Fruit fly (Drosophila melanogaster) whole organism, embryonic: ENCODE results near the gene crq.
A peak's percentile ranks its signal among the peaks of the same experiment; 100 is the strongest.

ENCODE experiments used
- Atf3 ChIP-seq: fragments of 200-800 bp; sonication (Bioruptor generic); optimal IDR thresholded peaks from 3 replicates; lab custom pipeline; 2016; ENCODE audit warnings: missing biosample characterization, missing genetic modification characterization
- CG12071 ChIP-seq: fragments of 200-800 bp; sonication (Bioruptor generic); optimal IDR thresholded peaks from 3 replicates; lab custom pipeline; 2018; ENCODE audit warnings: missing biosample characterization, mild to moderate bottlenecking, missing genetic modification characterization
- CG12104 ChIP-seq: fragments of 200-800 bp; sonication (Bioruptor generic); optimal IDR thresholded peaks from 3 replicates; lab custom pipeline; 2016; ENCODE audit warnings: missing biosample characterization, missing genetic modification characterization
- CG12299 ChIP-seq: fragments of 200-800 bp; sonication (Bioruptor generic); optimal IDR thresholded peaks from 2 replicates; lab custom pipeline; 2018; ENCODE audit warnings: missing biosample characterization, mild to moderate bottlenecking, missing genetic modification characterization
- CG12391 ChIP-seq: fragments of 200-800 bp; sonication (Bioruptor generic); optimal IDR thresholded peaks from 3 replicates; lab custom pipeline; 2018; ENCODE audit warnings: missing biosample characterization, mild to moderate bottlenecking, missing genetic modification characterization, moderate library complexity
- CG13123 ChIP-seq: fragments of 200-800 bp; sonication (Bioruptor generic); optimal IDR thresholded peaks from 2 replicates; lab custom pipeline; 2016; ENCODE audit warnings: missing biosample characterization, missing genetic modification characterization
- CG1647 ChIP-seq: fragments of 200-800 bp; sonication (Bioruptor generic); optimal IDR thresholded peaks from 3 replicates; lab custom pipeline; 2016; ENCODE audit warnings: missing biosample characterization, missing genetic modification characterization
- CG18476 ChIP-seq: fragments of 200-800 bp; sonication (Bioruptor generic); optimal IDR thresholded peaks from 2 replicates; lab custom pipeline; 2016; ENCODE audit warnings: missing biosample characterization, mild to moderate bottlenecking, missing genetic modification characterization
- CG18619 ChIP-seq: fragments of 200-800 bp; sonication (Bioruptor generic); optimal IDR thresholded peaks from 3 replicates; lab custom pipeline; 2017; ENCODE audit warnings: missing biosample characterization, mild to moderate bottlenecking, missing genetic modification characterization
- CG2889 ChIP-seq: fragments of 200-800 bp; sonication (Bioruptor generic); IDR thresholded peaks from 3 replicates; pipeline ENCODE4 v1.3.6; 2022; ENCODE audit warnings: missing biosample characterization, missing genetic modification characterization
- CG6254 ChIP-seq: fragments of 200-800 bp; sonication (Bioruptor generic); optimal IDR thresholded peaks from 3 replicates; lab custom pipeline; 2017; ENCODE audit warnings: mild to moderate bottlenecking, missing biosample characterization, missing genetic modification reagents, missing genetic modification characterization
- CG6854 ChIP-seq: fragments of 200-800 bp; sonication (Bioruptor generic); optimal IDR thresholded peaks from 3 replicates; lab custom pipeline; 2017; ENCODE audit warnings: missing biosample characterization, mild to moderate bottlenecking, missing genetic modification characterization
- CG8290 ChIP-seq, 3 experiments: fragments of 200-800 bp; sonication (Bioruptor generic); optimal IDR thresholded peaks; 2 replicates each; lab custom pipeline; 2016 to 2019; ENCODE audit warnings: missing biosample characterization in 3 of 3, missing genetic modification characterization in 3 of 3, mild to moderate bottlenecking in 2 of 3, moderate library complexity in 1 of 3
- CG8944 ChIP-seq: fragments of 200-800 bp; sonication (Bioruptor generic); optimal IDR thresholded peaks from 3 replicates; lab custom pipeline; 2016; ENCODE audit warnings: missing biosample characterization, missing genetic modification characterization
- Chrac-16 ChIP-seq: fragments of 200-800 bp; sonication (Bioruptor generic); optimal IDR thresholded peaks from 3 replicates; lab custom pipeline; 2016; ENCODE audit warnings: missing biosample characterization, missing genetic modification characterization
- Dll ChIP-seq: fragments of 200-800 bp; sonication (Bioruptor generic); IDR thresholded peaks from 4 replicates; pipeline ENCODE4 v1.3.6; 2022; ENCODE audit warnings: missing biosample characterization, missing genetic modification characterization; ENCODE audit not compliant: partially characterized antibody
- Ets97D ChIP-seq: fragments of 200-800 bp; sonication (Bioruptor generic); optimal IDR thresholded peaks from 3 replicates; lab custom pipeline; 2016; ENCODE audit warnings: missing biosample characterization, missing genetic modification characterization
- Fer1 ChIP-seq: fragments of 200-800 bp; sonication (Bioruptor generic); optimal IDR thresholded peaks from 2 replicates; lab custom pipeline; 2017; ENCODE audit warnings: missing biosample characterization, mild to moderate bottlenecking, missing genetic modification characterization
- Gsc ChIP-seq: fragments of 200-800 bp; sonication (Bioruptor generic); IDR thresholded peaks from 2 replicates; pipeline ENCODE4 v1.3.6; 2022; ENCODE audit warnings: missing biosample characterization, missing genetic modification characterization
- Hr39 ChIP-seq: fragments of >200 bp; optimal IDR thresholded peaks from 2 replicates; lab custom pipeline; 2017
- MBD-R2 ChIP-seq: fragments of 200-800 bp; sonication (Bioruptor generic); IDR thresholded peaks from 2 replicates; pipeline ENCODE4 v1.3.6; 2022; ENCODE audit warnings: missing biosample characterization, missing genetic modification characterization
- Meics ChIP-seq: fragments of 200-800 bp; sonication (Bioruptor generic); optimal IDR thresholded peaks from 2 replicates; lab custom pipeline; 2017; ENCODE audit warnings: missing biosample characterization, mild to moderate bottlenecking, missing genetic modification characterization
- Myb ChIP-seq: fragments of 200-800 bp; sonication (Bioruptor generic); optimal IDR thresholded peaks from 2 replicates; lab custom pipeline; 2016; ENCODE audit warnings: missing biosample characterization, missing genetic modification characterization
- Oli ChIP-seq: fragments of 200-800 bp; sonication (Bioruptor generic); optimal IDR thresholded peaks from 2 replicates; lab custom pipeline; 2018; ENCODE audit warnings: missing biosample characterization, mild to moderate bottlenecking, missing genetic modification characterization, moderate library complexity
- Opbp ChIP-seq: fragments of 200-800 bp; sonication (Bioruptor generic); IDR thresholded peaks from 3 replicates; pipeline ENCODE4 v1.3.6; 2022; ENCODE audit warnings: missing biosample characterization, missing genetic modification characterization; ENCODE audit not compliant: partially characterized antibody
- Sox102F ChIP-seq: fragments of 200-800 bp; sonication (Bioruptor generic); optimal IDR thresholded peaks from 2 replicates; lab custom pipeline; 2018; ENCODE audit warnings: missing biosample characterization, mild to moderate bottlenecking, missing genetic modification characterization, moderate library complexity
- Sry-β ChIP-seq: fragments of 200-800 bp; sonication (Bioruptor generic); optimal IDR thresholded peaks from 2 replicates; lab custom pipeline; 2018; ENCODE audit warnings: missing biosample characterization, mild to moderate bottlenecking, missing genetic modification characterization, moderate library complexity
- Tbp ChIP-seq: fragments of >200 bp; optimal IDR thresholded peaks from 2 replicates; lab custom pipeline; 2018; ENCODE audit warnings: missing biosample characterization, missing genetic modification characterization
- Xbp1 ChIP-seq: fragments of 200-800 bp; sonication (Bioruptor generic); optimal IDR thresholded peaks from 3 replicates; lab custom pipeline; 2016; ENCODE audit warnings: missing biosample characterization, mild to moderate bottlenecking, missing genetic modification characterization
- ash1 ChIP-seq: fragments of 200-800 bp; sonication (Bioruptor generic); optimal IDR thresholded peaks from 2 replicates; lab custom pipeline; 2018; ENCODE audit warnings: missing biosample characterization, mild to moderate bottlenecking, missing genetic modification characterization
- az2 ChIP-seq: fragments of 200-800 bp; sonication (Bioruptor generic); optimal IDR thresholded peaks from 3 replicates; lab custom pipeline; 2016; ENCODE audit warnings: missing biosample characterization, missing genetic modification characterization
- bcd ChIP-seq: fragments of 200-800 bp; sonication (Bioruptor generic); optimal IDR thresholded peaks from 2 replicates; lab custom pipeline; 2017; ENCODE audit warnings: missing biosample characterization, mild to moderate bottlenecking, missing genetic modification characterization
- btn ChIP-seq: fragments of 200-800 bp; sonication (Bioruptor generic); optimal IDR thresholded peaks from 2 replicates; lab custom pipeline; 2016; ENCODE audit warnings: missing biosample characterization, missing genetic modification characterization
- ci ChIP-seq: fragments of 200-800 bp; sonication (Bioruptor generic); IDR thresholded peaks from 3 replicates; pipeline ENCODE4 v1.3.6; 2022; ENCODE audit warnings: missing biosample characterization, missing genetic modification characterization
- dmrt11E ChIP-seq: fragments of 200-800 bp; sonication (Bioruptor generic); optimal IDR thresholded peaks from 3 replicates; lab custom pipeline; 2018; ENCODE audit warnings: missing biosample characterization, mild to moderate bottlenecking, missing genetic modification characterization, moderate library complexity
- gsb-n ChIP-seq: fragments of 200-800 bp; sonication (Bioruptor generic); optimal IDR thresholded peaks from 3 replicates; lab custom pipeline; 2018; ENCODE audit warnings: missing biosample characterization, mild to moderate bottlenecking, missing genetic modification characterization
- hbn ChIP-seq: fragments of 200-800 bp; sonication (Bioruptor generic); IDR thresholded peaks from 2 replicates; pipeline ENCODE4 v1.3.6; 2022; ENCODE audit warnings: missing biosample characterization, missing genetic modification characterization; ENCODE audit not compliant: partially characterized antibody
- klu ChIP-seq: fragments of 200-800 bp; sonication (Bioruptor generic); IDR thresholded peaks from 2 replicates; pipeline ENCODE4 v1.3.6; 2022; ENCODE audit warnings: missing biosample characterization, missing genetic modification characterization
- lola ChIP-seq, 3 experiments: fragments of >200 bp in 2 of 3; fragments of 200-800 bp in 1 of 3; sonication (Bioruptor generic) in 1 of 3; optimal IDR thresholded peaks; 2 replicates each; lab custom pipeline; 2017 to 2019; ENCODE audit warnings: missing biosample characterization in 3 of 3, missing genetic modification characterization in 3 of 3, mild to moderate bottlenecking in 1 of 3, moderate library complexity in 1 of 3
- lov ChIP-seq, 2 experiments: fragments of 200-800 bp in 1 of 2; fragments of >200 bp in 1 of 2; sonication (Bioruptor generic) in 1 of 2; IDR thresholded peaks in 1 of 2; optimal IDR thresholded peaks in 1 of 2; 2 replicates in 1 of 2; 3 replicates in 1 of 2; pipeline versions ENCODE4 v1.3.6 to Lab custom; 2017 to 2022; ENCODE audit warnings: missing biosample characterization in 1 of 2, missing genetic modification characterization in 1 of 2
- nau ChIP-seq: fragments of 200-800 bp; sonication (Bioruptor generic); optimal IDR thresholded peaks from 3 replicates; lab custom pipeline; 2017; ENCODE audit warnings: missing biosample characterization, mild to moderate bottlenecking, missing genetic modification characterization, missing genetic modification reagents
- pnt ChIP-seq: fragments of 200-800 bp; sonication (Bioruptor generic); optimal IDR thresholded peaks from 3 replicates; lab custom pipeline; 2016; ENCODE audit warnings: missing biosample characterization, missing genetic modification characterization
- prd ChIP-seq, 3 experiments: fragments of >200 bp in 2 of 3; fragments of 200-800 bp in 1 of 3; sonication (Bioruptor generic) in 1 of 3; optimal IDR thresholded peaks in 2 of 3; IDR thresholded peaks in 1 of 3; 2 replicates in 2 of 3; 3 replicates in 1 of 3; pipeline versions ENCODE4 v1.3.6 to Lab custom; 2017 to 2022; ENCODE audit warnings: missing biosample characterization in 1 of 3, missing genetic modification characterization in 1 of 3
- ranshi ChIP-seq: fragments of 200-800 bp; sonication (Bioruptor generic); IDR thresholded peaks from 2 replicates; pipeline ENCODE4 v1.3.6; 2022; ENCODE audit warnings: missing biosample characterization, missing genetic modification characterization
- sd ChIP-seq: fragments of 200-800 bp; sonication (Bioruptor generic); optimal IDR thresholded peaks from 3 replicates; lab custom pipeline; 2018; ENCODE audit warnings: missing biosample characterization, mild to moderate bottlenecking, missing genetic modification characterization, moderate library complexity
- so ChIP-seq: fragments of 200-800 bp; sonication (Bioruptor generic); IDR thresholded peaks from 3 replicates; pipeline ENCODE4 v1.3.6; 2022; ENCODE audit warnings: missing biosample characterization, missing genetic modification characterization
- stwl ChIP-seq: fragments of 200-800 bp; sonication (Bioruptor generic); optimal IDR thresholded peaks from 3 replicates; lab custom pipeline; 2018; ENCODE audit warnings: missing biosample characterization, mild to moderate bottlenecking, missing genetic modification characterization, moderate library complexity
- zf30C ChIP-seq: fragments of 200-800 bp; sonication (Bioruptor generic); optimal IDR thresholded peaks from 3 replicates; lab custom pipeline; 2018; ENCODE audit warnings: missing biosample characterization, mild to moderate bottlenecking, missing genetic modification characterization

crq gene

DNA sequence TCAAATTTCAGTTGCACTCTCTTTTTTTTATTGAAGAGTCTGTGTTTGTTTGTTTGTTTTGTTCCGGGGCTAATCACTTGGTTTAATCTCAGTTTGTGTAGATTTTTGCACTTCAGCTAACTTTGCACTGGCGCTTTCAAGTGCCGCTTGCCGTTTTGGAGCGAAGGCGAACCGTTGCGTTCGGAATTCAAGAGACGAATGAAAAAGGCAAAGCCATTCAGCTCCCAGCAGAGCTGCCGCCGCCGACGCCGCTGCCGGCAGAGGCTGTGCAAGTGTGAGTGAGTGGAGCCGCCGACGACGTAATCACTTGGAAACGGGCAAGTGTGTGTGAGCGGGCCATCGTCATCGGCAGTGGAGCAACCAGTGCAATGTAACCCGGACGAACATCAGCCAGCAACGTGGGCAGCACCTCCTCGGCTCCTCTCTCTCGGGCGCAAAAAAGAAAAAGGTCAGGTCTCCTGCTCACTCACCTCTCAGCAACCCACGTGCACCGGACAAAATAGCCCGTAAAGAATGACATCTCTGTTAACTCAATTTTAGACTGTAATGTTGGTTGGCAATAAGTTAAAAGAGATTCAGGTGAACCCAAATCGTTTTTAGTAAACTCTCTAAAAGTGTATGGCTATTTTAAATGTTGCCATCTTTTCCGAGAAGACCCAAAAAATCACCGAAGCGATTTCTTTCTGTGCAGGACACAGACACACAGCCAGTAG lies 26.8 kb upstream of the crq start, which contains the start of gene cbt (continued):
- TF ChIP-seq ranshi (GFP tag; lab: Robert Waterston, UW) (no peak), gsb-n (peak; percentile 94), Oli (tag; lab: Kevin White, UChicago) (peak; percentile 98), CG6254 (GFP tag; lab: Kevin White, UChicago) (peak; percentile 94), dmrt11E (peak; percentile 96), Atf3 (GFP tag; lab: Kevin White, UChicago) (peak; percentile 98), Sox102F (GFP tag; lab: Kevin White, UChicago) (peak; percentile 98), Chrac-16 (GFP tag; lab: Kevin White, UChicago) (peak; percentile 98), CG18476 (GFP tag; lab: Kevin White, UChicago) (peak; percentile 95), ash1 (GFP tag; lab: Kevin White, UChicago) (peak; percentile 93), MBD-R2 (GFP tag; lab: Robert Waterston, UW) (no peak), pnt (peak; percentile 98), Ets97D (GFP tag; lab: Kevin White, UChicago) (peak; percentile 87), az2 (GFP tag; lab: Kevin White, UChicago) (peak; percentile 98), CG8944 (GFP tag; lab: Kevin White, UChicago) (peak; percentile 98), CG18619 (GFP tag; lab: Kevin White, UChicago) (peak; percentile 96), hbn (GFP tag; lab: Robert Waterston, UW) (no peak), klu (no peak), Myb (peak; percentile 92), CG12299 (tag; lab: Kevin White, UChicago) (peak; percentile 97), Sry-β (GFP tag; lab: Kevin White, UChicago) (peak; percentile 70), CG12071 (GFP tag; lab: Kevin White, UChicago) (peak; percentile 97), btn (GFP tag; lab: Kevin White, UChicago) (peak; percentile 96), Tbp (no peak), nau (GFP tag; lab: Kevin White, UChicago) (peak; percentile 94), sd (tag; lab: Kevin White, UChicago) (peak; percentile 82), ci (GFP tag; lab: Robert Waterston, UW) (no peak), Meics (peak; percentile 98), stwl (tag; lab: Kevin White, UChicago) (peak; percentile 57), so (no peak), CG6854 (GFP tag; lab: Kevin White, UChicago) (peak; percentile 93), zf30C (GFP tag; lab: Kevin White, UChicago) (peak; percentile 100), Gsc (GFP tag; lab: Robert Waterston, UW) (no peak), Xbp1 (GFP tag; lab: Kevin White, UChicago) (peak; percentile 98), CG1647 (GFP tag; lab: Kevin White, UChicago) (peak; percentile 96), CG13123 (peak; percentile 94), Hr39 (lab: Kevin White, UChicago) (no peak), lov (optimal IDR thresholded peaks at IDR 0.05; lab: Kevin White, UChicago) (no peak), lov (GFP tag; IDR thresholded peaks at IDR 0.05; lab: Robert Waterston, UW) (no peak), prd (optimal IDR thresholded peaks at IDR 0.05; lab: Kevin White, UChicago) (no peak), prd (GFP tag; IDR thresholded peaks at IDR 0.05; lab: Robert Waterston, UW) (no peak), CG12104 (GFP tag; lab: Kevin White, UChicago) (peak; percentile 94), Dll (no peak), CG2889 (GFP tag; lab: Robert Waterston, UW) (no peak), lola (GFP tag; optimal IDR thresholded peaks at IDR 0.05; lab: Kevin White, UChicago) (peak in 1 of 3 experiments; percentile 94), bcd (peak; percentile 97), Opbp (no peak), CG12391 (tag; lab: Kevin White, UChicago) (peak; percentile 98), CG8290 (GFP tag; optimal IDR thresholded peaks at IDR 0.05; lab: Kevin White, UChicago) (peak; percentile 96), CG8290 (tag; optimal IDR thresholded peaks at IDR 0.05; lab: Kevin White, UChicago) (peak; percentile 69 to 99), Fer1 (peak; percentile 99)
